Worm (Caenorhabditis elegans) whole organism, L4/young adult: ENCODE data around the gene ndc-80.

Source experiments
- W03F9.2 ChIP-seq: fragments of 150-350 bp; optimal IDR thresholded peaks from 2 replicates; lab custom pipeline; 2014; ENCODE audit warnings: missing biosample characterization, missing genetic modification characterization
- dao-5 ChIP-seq: sonication (generic microtip); optimal IDR thresholded peaks from 2 replicates; lab custom pipeline; 2016; ENCODE audit warnings: missing genotype, missing genetic modification characterization, moderate library complexity, missing compliant biosample characterization
- him-1 ChIP-seq: sonication (generic microtip); optimal IDR thresholded peaks from 2 replicates; lab custom pipeline; 2016; ENCODE audit warnings: missing genotype, missing genetic modification reagents, missing genetic modification characterization, missing compliant biosample characterization

Gene ndc-80

DNA sequence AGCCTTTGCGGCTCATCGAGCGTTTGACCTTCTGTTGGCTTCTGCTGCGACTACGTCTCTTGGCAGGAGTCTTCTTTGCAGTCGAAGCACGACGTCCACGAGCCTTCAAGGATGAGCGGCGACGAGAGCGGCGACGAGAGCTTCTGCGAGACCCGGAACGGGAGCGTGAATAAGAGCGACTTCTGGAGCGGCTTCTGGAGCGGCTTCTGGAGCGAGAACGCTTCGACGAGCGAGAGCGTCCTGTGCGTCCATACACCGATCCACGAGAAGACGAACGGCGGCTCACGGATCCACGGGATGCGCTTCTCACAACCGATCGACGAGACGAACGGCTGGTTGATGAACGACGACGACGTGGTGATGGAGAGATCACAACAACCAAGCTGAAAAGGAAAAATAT lies 24.9 kb downstream of the ndc-80 start:
- no peak for TF ChIP-seq W03F9.2 (tag; lab: Kevin White, UChicago)
- TF ChIP-seq him-1 (tag; lab: Kevin White, UChicago) = no peak
- no peak for TF ChIP-seq dao-5

DNA sequence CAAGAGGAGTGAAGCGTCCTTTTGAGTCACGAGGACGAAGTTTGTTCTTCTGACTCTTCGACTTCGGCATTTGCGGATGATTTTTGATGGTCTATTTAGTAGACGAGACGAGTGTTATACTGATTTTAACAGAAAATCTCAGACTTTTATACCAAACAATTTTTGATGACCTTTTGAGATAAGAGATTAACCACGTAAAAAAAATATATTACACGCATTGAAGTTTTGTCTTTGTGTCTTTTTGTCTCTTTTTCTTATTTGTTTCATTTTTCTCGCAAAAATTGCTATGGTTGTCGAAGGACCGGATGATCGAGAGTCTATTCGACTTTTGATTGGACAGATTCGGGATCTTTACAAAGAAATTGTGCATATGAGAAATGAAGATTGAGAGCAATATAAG lies 25.5 kb downstream of the ndc-80 start, which contains the start of gene spch-1:
Gene spch-1, minus strand, starts transcription at position 101 of the 400 bp plus-strand sequence.
- TF ChIP-seq dao-5 (no peak), him-1 (tag; lab: Kevin White, UChicago) (no peak), W03F9.2 (tag; lab: Kevin White, UChicago) (no peak)

DNA sequence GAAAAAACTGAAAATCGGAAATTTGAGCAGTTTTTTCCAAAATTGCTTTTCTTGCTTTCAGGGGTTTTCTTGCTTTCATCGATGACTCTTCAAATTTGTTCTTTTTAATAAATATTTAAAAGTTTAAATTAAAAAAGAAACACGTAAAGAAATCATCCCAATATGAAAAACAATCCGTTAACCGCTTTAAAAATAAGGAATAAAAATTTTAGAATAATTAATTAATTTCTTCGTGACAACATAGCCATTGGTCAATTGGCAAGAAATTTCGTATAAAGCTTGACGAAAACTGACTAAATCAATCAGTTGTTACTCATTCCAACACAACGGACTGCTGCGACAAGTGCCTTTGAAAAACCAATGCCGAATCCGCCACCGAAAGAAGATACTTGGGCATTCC lies 26.6 kb downstream of the ndc-80 start, which contains the start of gene nsph-3.2:
Gene nsph-3.2, plus strand, starts transcription at position 301 of the 400 bp plus-strand sequence.
- TF ChIP-seq dao-5 (no peak), W03F9.2 (tag; lab: Kevin White, UChicago) (no peak), him-1 (tag; lab: Kevin White, UChicago) (no peak)

- TF ChIP-seq W03F9.2 (tag; lab: Kevin White, UChicago) (no peak), him-1 (tag; lab: Kevin White, UChicago) (no peak), dao-5 (no peak)
Observed at ce11 chrIV:10115142-10115541, 29.2 kb downstream of the ndc-80 start, which contains the start of gene C04G2.10. Gene C04G2.10, plus strand, starts transcription at chrIV:10115442.

DNA sequence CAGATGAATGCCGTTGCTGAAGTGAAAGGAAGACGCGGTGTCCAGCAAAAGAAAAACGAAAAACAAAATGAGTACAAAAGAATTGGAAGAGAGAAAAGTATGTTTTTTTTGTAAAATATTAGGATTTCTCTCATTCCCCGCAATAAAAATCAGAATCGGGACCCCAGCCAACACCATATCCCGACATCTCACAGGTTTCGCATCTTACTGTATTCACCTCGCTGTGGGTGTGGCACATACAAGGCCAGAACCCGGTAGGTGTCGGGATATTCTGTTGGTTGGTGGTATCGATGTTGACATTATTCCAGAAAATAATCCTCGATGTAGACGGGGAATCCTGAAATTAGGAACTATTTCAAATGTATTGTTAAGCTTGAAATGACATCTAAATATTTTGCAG lies 30.8 kb downstream of the ndc-80 start:
- TF ChIP-seq W03F9.2 (tag; lab: Kevin White, UChicago) (no peak), dao-5 (no peak), him-1 (tag; lab: Kevin White, UChicago) (no peak)

- no peak for TF ChIP-seq W03F9.2 (tag; lab: Kevin White, UChicago)
- TF ChIP-seq him-1 (tag; lab: Kevin White, UChicago) = no peak
- TF ChIP-seq dao-5 = no peak
Observed at ce11 chrIV:10122205-10122604, 36.3 kb downstream of the ndc-80 start, which contains the start of gene irld-21. Gene irld-21, minus strand, starts transcription at chrIV:10122305.

- no peak for TF ChIP-seq him-1 (tag; lab: Kevin White, UChicago)
- TF ChIP-seq dao-5 = no peak
- no peak for TF ChIP-seq W03F9.2 (tag; lab: Kevin White, UChicago)
Observed at ce11 chrIV:10126544-10126943, 40.6 kb downstream of the ndc-80 start, which contains the start of gene ctf-18. Gene ctf-18, minus strand, starts transcription at chrIV:10126644.

DNA sequence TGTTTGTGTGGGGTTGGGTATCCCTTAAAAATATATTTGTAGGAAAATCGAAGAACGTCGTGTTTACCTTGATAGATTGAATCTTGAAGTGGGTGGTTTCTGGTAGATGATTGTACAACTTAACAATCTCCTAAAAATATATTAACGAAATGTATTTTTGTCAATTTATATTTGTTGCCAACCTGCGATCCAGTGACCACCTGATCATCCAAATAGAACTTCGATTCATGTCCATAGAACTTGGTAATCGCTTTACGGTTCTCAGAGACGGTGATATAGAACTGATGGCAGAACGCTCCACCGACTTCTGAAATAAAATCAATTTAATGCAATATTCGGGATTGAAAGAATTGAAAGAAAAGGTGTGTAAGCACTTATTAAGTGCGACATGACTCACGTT lies 42.5 kb downstream of the ndc-80 start:
- no peak for TF ChIP-seq him-1 (tag; lab: Kevin White, UChicago)
- no peak for TF ChIP-seq W03F9.2 (tag; lab: Kevin White, UChicago)
- TF ChIP-seq dao-5 = no peak

DNA sequence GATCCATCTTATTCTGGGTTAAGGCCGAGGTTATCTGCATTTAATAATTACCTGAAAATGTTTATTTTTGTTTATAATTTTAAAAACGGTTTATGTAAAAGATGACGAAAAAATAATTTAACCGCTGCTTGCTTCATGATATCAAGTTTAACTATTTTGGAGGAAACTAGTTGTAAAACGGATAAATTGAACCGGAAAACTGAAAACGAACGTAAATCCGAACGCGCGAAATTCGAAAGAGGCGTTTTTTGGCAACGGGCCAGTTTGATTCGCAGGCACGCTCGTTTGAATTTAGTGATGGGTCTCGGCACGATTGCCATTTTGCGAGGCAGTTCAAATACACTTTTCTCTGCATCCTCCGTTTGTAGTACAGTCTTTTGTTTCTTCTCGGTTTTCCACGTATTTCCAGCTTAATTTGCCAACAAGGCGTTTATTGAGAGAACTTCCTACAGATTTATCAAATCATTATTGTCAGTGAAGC lies 43.0 kb downstream of the ndc-80 start, which contains the start of the genes gtbp-1 and K08F4.3:
Gene gtbp-1, minus strand, starts transcription at position 51 of the 481 bp plus-strand sequence.
Gene K08F4.3, plus strand, starts transcription at position 352 of the 481 bp plus-strand sequence.
- TF ChIP-seq him-1 (tag; lab: Kevin White, UChicago) (no peak), W03F9.2 (tag; lab: Kevin White, UChicago) (peak; percentile 81)

ce11 chrIV:10129957-10130356 lies 44.0 kb downstream of the ndc-80 start, which contains the start of gene glt-3:
Gene glt-3, plus strand, starts transcription at chrIV:10130257.
- TF ChIP-seq W03F9.2 (tag; lab: Kevin White, UChicago) = no peak
- no peak for TF ChIP-seq dao-5
- TF ChIP-seq him-1 (tag; lab: Kevin White, UChicago) = no peak

DNA sequence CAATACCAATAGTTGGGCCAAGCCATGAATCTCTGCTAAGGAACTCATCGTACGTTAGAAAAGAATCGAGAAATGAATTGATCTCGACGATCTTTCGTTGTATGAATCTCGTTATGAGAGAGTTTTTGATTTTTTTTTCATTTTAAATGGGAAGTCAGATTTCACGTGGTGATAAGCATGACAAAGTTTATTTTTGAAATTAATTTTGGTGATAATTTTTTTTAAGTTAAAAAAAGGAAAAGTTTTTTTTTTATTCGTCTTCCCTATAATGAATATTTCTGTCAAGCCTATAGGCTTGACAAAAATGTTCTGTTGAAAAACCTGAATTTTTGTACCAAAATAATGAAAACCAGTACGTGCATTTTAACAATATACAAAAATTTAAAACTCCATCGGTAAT lies 49.9 kb downstream of the ndc-80 start, which contains the start of gene K08F4.5:
Gene K08F4.5, minus strand, starts transcription at position 101 of the 400 bp plus-strand sequence.
- TF ChIP-seq dao-5 (no peak), him-1 (tag; lab: Kevin White, UChicago) (no peak), W03F9.2 (tag; lab: Kevin White, UChicago) (no peak)

DNA sequence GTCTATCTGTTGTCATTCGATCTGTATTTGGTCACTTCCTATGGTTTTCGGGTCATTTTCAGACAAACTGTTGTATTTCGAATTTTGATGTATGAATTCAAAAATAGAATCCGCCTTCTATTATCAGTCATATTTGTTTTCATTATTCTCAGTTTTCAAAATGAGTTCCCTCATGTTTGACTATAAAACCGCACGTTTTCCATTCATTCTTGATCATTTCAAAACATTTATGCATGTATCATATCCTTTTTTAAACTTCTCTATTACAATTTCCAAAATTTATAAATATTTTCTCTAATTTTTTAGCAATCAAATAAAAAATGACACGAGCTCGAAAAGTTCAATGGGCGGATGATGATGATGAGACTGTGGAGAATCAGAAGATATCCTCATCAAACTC lies 51.9 kb downstream of the ndc-80 start, which contains the start of gene K08F4.12:
Gene K08F4.12, plus strand, starts transcription at position 301 of the 400 bp plus-strand sequence.
- no peak for TF ChIP-seq dao-5
- TF ChIP-seq W03F9.2 (tag; lab: Kevin White, UChicago) = no peak
- TF ChIP-seq him-1 (tag; lab: Kevin White, UChicago) = no peak
